Fruit fly (Drosophila melanogaster): Measurements from ENCODE around the gene CG12003.

CG12003 gene

dm6 chr3L:1538314-1538854 lies 26.8 kb upstream of the CG12003 start:
- TF ChIP-seq CG8478 (optimal IDR thresholded peaks at IDR 0.05) (no peak), usp (GFP tag; optimal IDR thresholded peaks at IDR 0.05) (no peak), Dll (optimal IDR thresholded peaks at IDR 0.05) (no peak), pan (optimal IDR thresholded peaks at IDR 0.05) (no peak), EcR (GFP tag; optimal IDR thresholded peaks at IDR 0.05) (no peak), psq (optimal IDR thresholded peaks at IDR 0.05) (no peak)

dm6 chr3L:1545693-1546329 lies 19.4 kb upstream of the CG12003 start, which contains the start of the genes CG32313 and Pcyt1:
TSS of gene CG32313 (minus strand) at chr3L:1545743.
TSS of gene Pcyt1 (plus strand) at chr3L:1546092.
- no peak for TF ChIP-seq usp (GFP tag; optimal IDR thresholded peaks at IDR 0.05)
- TF ChIP-seq Dll (optimal IDR thresholded peaks at IDR 0.05), result no peak
- no peak for TF ChIP-seq CG8478 (optimal IDR thresholded peaks at IDR 0.05)
- no peak for TF ChIP-seq pan (optimal IDR thresholded peaks at IDR 0.05)
- TF ChIP-seq EcR (GFP tag; optimal IDR thresholded peaks at IDR 0.05), result no peak
- TF ChIP-seq psq (optimal IDR thresholded peaks at IDR 0.05), result no peak

- no peak for TF ChIP-seq EcR (GFP tag; optimal IDR thresholded peaks at IDR 0.05)
- TF ChIP-seq psq (optimal IDR thresholded peaks at IDR 0.05), result no peak
- no peak for TF ChIP-seq CG8478 (optimal IDR thresholded peaks at IDR 0.05)
- no peak for TF ChIP-seq pan (optimal IDR thresholded peaks at IDR 0.05)
- peak; percentile 77 for TF ChIP-seq Dll (optimal IDR thresholded peaks at IDR 0.05)
- TF ChIP-seq usp (GFP tag; optimal IDR thresholded peaks at IDR 0.05), result no peak
Measured at dm6 chr3L:1546349-1547116, 18.7 kb upstream of the CG12003 start.

dm6 chr3L:1547117-1547507 lies 18.1 kb upstream of the CG12003 start:
- no peak for TF ChIP-seq EcR (GFP tag; optimal IDR thresholded peaks at IDR 0.05)
- TF ChIP-seq CG8478 (optimal IDR thresholded peaks at IDR 0.05), result no peak
- TF ChIP-seq psq (optimal IDR thresholded peaks at IDR 0.05), result no peak
- no peak for TF ChIP-seq Dll (optimal IDR thresholded peaks at IDR 0.05)
- no peak for TF ChIP-seq pan (optimal IDR thresholded peaks at IDR 0.05)
- TF ChIP-seq usp (GFP tag; optimal IDR thresholded peaks at IDR 0.05), result no peak

dm6 chr3L:1548345-1548970 lies 16.7 kb upstream of the CG12003 start:
- TF ChIP-seq pan (optimal IDR thresholded peaks at IDR 0.05), result no peak
- TF ChIP-seq psq (optimal IDR thresholded peaks at IDR 0.05), result no peak
- no peak for TF ChIP-seq CG8478 (optimal IDR thresholded peaks at IDR 0.05)
- TF ChIP-seq Dll (optimal IDR thresholded peaks at IDR 0.05), result no peak
- no peak for TF ChIP-seq usp (GFP tag; optimal IDR thresholded peaks at IDR 0.05)
- no peak for TF ChIP-seq EcR (GFP tag; optimal IDR thresholded peaks at IDR 0.05)

- TF ChIP-seq CG8478 (optimal IDR thresholded peaks at IDR 0.05), result no peak
- no peak for TF ChIP-seq Dll (optimal IDR thresholded peaks at IDR 0.05)
- TF ChIP-seq usp (GFP tag; optimal IDR thresholded peaks at IDR 0.05), result no peak
- no peak for TF ChIP-seq psq (optimal IDR thresholded peaks at IDR 0.05)
- no peak for TF ChIP-seq pan (optimal IDR thresholded peaks at IDR 0.05)
- TF ChIP-seq EcR (GFP tag; optimal IDR thresholded peaks at IDR 0.05), result no peak
Measured at dm6 chr3L:1549148-1549547, 16.0 kb upstream of the CG12003 start.

dm6 chr3L:1549634-1550071 lies 15.5 kb upstream of the CG12003 start:
- TF ChIP-seq EcR (GFP tag; optimal IDR thresholded peaks at IDR 0.05), result no peak
- no peak for TF ChIP-seq Dll (optimal IDR thresholded peaks at IDR 0.05)
- no peak for TF ChIP-seq pan (optimal IDR thresholded peaks at IDR 0.05)
- TF ChIP-seq CG8478 (optimal IDR thresholded peaks at IDR 0.05), result no peak
- no peak for TF ChIP-seq usp (GFP tag; optimal IDR thresholded peaks at IDR 0.05)
- TF ChIP-seq psq (optimal IDR thresholded peaks at IDR 0.05), result no peak

- TF ChIP-seq usp (GFP tag; optimal IDR thresholded peaks at IDR 0.05) (no peak), CG8478 (optimal IDR thresholded peaks at IDR 0.05) (no peak), Dll (optimal IDR thresholded peaks at IDR 0.05) (no peak)
Measured at dm6 chr3L:1550914-1551313, 14.3 kb upstream of the CG12003 start.

dm6 chr3L:1553193-1553592 lies 12.0 kb upstream of the CG12003 start, which contains the start of gene Pcyt2:
TSS of gene Pcyt2 (plus strand) at chr3L:1553493.
- no peak for TF ChIP-seq pan (optimal IDR thresholded peaks at IDR 0.05)
- TF ChIP-seq EcR (GFP tag; optimal IDR thresholded peaks at IDR 0.05), result no peak
- no peak for TF ChIP-seq usp (GFP tag; optimal IDR thresholded peaks at IDR 0.05)
- TF ChIP-seq psq (optimal IDR thresholded peaks at IDR 0.05), result no peak
- TF ChIP-seq CG8478 (optimal IDR thresholded peaks at IDR 0.05), result no peak

dm6 chr3L:1558178-1558788 lies 6.9 kb upstream of the CG12003 start, which contains the start of the genes Pex10 and CG12099:
TSS of gene Pex10 (plus strand) at chr3L:1558228.
TSS of gene CG12099 (minus strand) at chr3L:1558484.
- TF ChIP-seq psq (optimal IDR thresholded peaks at IDR 0.05), result no peak
- TF ChIP-seq CG8478 (optimal IDR thresholded peaks at IDR 0.05), result no peak
- no peak for TF ChIP-seq usp (GFP tag; optimal IDR thresholded peaks at IDR 0.05)
- TF ChIP-seq pan (optimal IDR thresholded peaks at IDR 0.05), result no peak
- TF ChIP-seq Dll (optimal IDR thresholded peaks at IDR 0.05), result no peak
- no peak for TF ChIP-seq EcR (GFP tag; optimal IDR thresholded peaks at IDR 0.05)
